Worm (Caenorhabditis elegans) whole organism, young adult: ENCODE data around the gene C13F10.5.

Experiments
- C06A6.2 ChIP-seq: fragments of 200-800 bp; sonication (Bioruptor generic); conservative IDR thresholded peaks from 2 replicates; pipeline ENCODE4 v1.3.6; 2022; ENCODE audit warnings: missing genetic modification characterization, missing compliant biosample characterization
- F37B4.10 ChIP-seq: fragments of 200-800 bp; sonication (Bioruptor generic); IDR thresholded peaks from 2 replicates; pipeline ENCODE4 v1.3.6; 2022; ENCODE audit warnings: missing genetic modification characterization, missing compliant biosample characterization
- F49E8.2 ChIP-seq: sonication (generic microtip); optimal IDR thresholded peaks from 3 replicates; lab custom pipeline; 2017; ENCODE audit warnings: missing genetic modification characterization, mild to moderate bottlenecking, missing compliant biosample characterization, antibody characterized with exemption, moderate library complexity; ENCODE audit not compliant: insufficient read depth
- ceh-79 ChIP-seq: sonication (generic microtip); optimal IDR thresholded peaks from 2 replicates; lab custom pipeline; 2017; ENCODE audit warnings: mild to moderate bottlenecking, missing genetic modification characterization, missing compliant biosample characterization
- egrh-3 ChIP-seq: fragments of 200-800 bp; sonication (Bioruptor generic); IDR thresholded peaks from 2 replicates; pipeline ENCODE4 v1.3.6; 2022; ENCODE audit warnings: missing genetic modification reagents, missing genetic modification characterization, missing compliant biosample characterization
- ets-4 ChIP-seq: fragments of 200-800 bp; sonication (Bioruptor generic); optimal IDR thresholded peaks from 2 replicates; lab custom pipeline; 2018; ENCODE audit warnings: mild to moderate bottlenecking, missing genetic modification characterization, missing compliant biosample characterization
- hsf-1 ChIP-seq: fragments of 200-800 bp; sonication (Bioruptor generic); IDR thresholded peaks from 2 replicates; pipeline ENCODE4 v1.3.6; 2022; ENCODE audit warnings: missing genetic modification reagents, missing genetic modification characterization, missing compliant biosample characterization
- sptf-2 ChIP-seq: fragments of 200-800 bp; sonication (Bioruptor generic); optimal IDR thresholded peaks from 2 replicates; lab custom pipeline; 2018; ENCODE audit warnings: mild to moderate bottlenecking, missing genetic modification characterization, missing compliant biosample characterization
- unc-62 ChIP-seq: fragments of 150-350 bp; optimal IDR thresholded peaks from 2 replicates; lab custom pipeline; 2014; ENCODE audit warnings: missing biosample characterization, missing genetic modification reagents, missing genetic modification characterization

DNA sequence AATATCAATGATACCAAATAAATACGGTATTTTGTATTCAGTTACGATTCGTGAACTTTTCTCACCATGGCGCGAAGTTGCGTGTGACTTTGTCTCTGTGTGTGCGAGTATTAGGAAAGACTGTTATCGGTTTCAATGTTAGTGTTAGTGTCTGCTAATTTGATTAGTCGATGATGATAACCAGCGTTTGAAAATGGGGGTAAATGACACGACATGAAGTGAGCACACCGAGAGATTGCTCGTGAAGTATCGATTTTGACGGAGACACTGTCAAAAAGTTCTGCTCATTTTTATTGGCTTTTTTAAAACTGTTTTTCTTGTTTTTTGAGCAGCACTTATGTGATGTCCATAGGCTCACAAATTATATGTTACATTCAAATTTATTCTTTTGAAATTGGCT, 20.5 kb downstream of the C13F10.5 start:
- TF ChIP-seq egrh-3: no peak
- TF ChIP-seq C06A6.2: no peak
- no peak for TF ChIP-seq F49E8.2
- TF ChIP-seq hsf-1 (GFP tag; lab: Robert Waterston, UW): peak; percentile 72
- no peak for TF ChIP-seq unc-62 (GFP tag; lab: Kevin White, UChicago)
- no peak for TF ChIP-seq ceh-79 (tag; lab: Kevin White, UChicago)
- no peak for TF ChIP-seq F37B4.10 (GFP tag; lab: Robert Waterston, UW)
- peak; percentile 73 for TF ChIP-seq ets-4 (GFP tag; lab: Kevin White, UChicago)
- TF ChIP-seq sptf-2 (GFP tag; lab: Kevin White, UChicago): no peak
